Worm (Caenorhabditis elegans): ENCODE measurements around the gene rpl-26.

Gene rpl-26

DNA sequence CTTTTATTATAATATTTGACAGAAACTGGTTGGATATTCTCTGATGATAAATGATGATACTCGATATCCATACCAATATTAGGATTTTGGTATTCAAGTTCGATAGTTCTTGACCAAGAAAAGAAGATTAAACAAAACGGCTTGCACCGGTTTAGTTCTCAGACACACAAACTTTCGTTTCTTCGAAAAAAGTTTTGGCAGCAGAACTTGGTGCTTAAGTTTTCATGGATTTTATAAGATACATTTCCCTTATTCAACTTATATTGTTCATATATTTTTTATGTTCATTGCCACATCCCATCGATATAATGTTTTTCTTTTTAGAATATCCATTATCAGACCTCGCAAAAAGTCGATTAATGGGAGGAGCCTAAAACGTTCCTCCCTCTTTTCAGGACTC, 11.9 kb upstream of the rpl-26 start, which contains the start of gene aptf-4:
Gene aptf-4 (plus strand): TSS at position 301 of the 400 bp plus-strand sequence.
- TF ChIP-seq nhr-28 (tag; optimal IDR thresholded peaks at IDR 0.05) (no peak), zag-1 (tag; optimal IDR thresholded peaks at IDR 0.05) (no peak), aly-2 (tag; optimal IDR thresholded peaks at IDR 0.05) (no peak), sea-2 (GFP tag; optimal IDR thresholded peaks at IDR 0.05) (no peak), hmg-11 (tag; optimal IDR thresholded peaks at IDR 0.05) (no peak), nfya-1 (tag; optimal IDR thresholded peaks at IDR 0.05; ENCODE audit: insufficient read depth) (no peak), ztf-4 (tag; optimal IDR thresholded peaks at IDR 0.05) (no peak), egl-27 (tag; optimal IDR thresholded peaks at IDR 0.05) (no peak), unc-62 (GFP tag; optimal IDR thresholded peaks at IDR 0.05) (no peak), eor-1 (tag; optimal IDR thresholded peaks at IDR 0.05) (no peak), nhr-76 (tag; optimal IDR thresholded peaks at IDR 0.05) (no peak), ama-1 (optimal IDR thresholded peaks at IDR 0.05) (no peak), lin-15B (tag; optimal IDR thresholded peaks at IDR 0.05) (no peak), ceh-82 (tag; optimal IDR thresholded peaks at IDR 0.05) (no peak), fos-1 (tag; optimal IDR thresholded peaks at IDR 0.05) (no peak), skn-1 (tag; optimal IDR thresholded peaks at IDR 0.05) (no peak), snpc-4 (tag; optimal IDR thresholded peaks at IDR 0.05) (no peak), fkh-2 (tag; optimal IDR thresholded peaks at IDR 0.05) (no peak)

DNA sequence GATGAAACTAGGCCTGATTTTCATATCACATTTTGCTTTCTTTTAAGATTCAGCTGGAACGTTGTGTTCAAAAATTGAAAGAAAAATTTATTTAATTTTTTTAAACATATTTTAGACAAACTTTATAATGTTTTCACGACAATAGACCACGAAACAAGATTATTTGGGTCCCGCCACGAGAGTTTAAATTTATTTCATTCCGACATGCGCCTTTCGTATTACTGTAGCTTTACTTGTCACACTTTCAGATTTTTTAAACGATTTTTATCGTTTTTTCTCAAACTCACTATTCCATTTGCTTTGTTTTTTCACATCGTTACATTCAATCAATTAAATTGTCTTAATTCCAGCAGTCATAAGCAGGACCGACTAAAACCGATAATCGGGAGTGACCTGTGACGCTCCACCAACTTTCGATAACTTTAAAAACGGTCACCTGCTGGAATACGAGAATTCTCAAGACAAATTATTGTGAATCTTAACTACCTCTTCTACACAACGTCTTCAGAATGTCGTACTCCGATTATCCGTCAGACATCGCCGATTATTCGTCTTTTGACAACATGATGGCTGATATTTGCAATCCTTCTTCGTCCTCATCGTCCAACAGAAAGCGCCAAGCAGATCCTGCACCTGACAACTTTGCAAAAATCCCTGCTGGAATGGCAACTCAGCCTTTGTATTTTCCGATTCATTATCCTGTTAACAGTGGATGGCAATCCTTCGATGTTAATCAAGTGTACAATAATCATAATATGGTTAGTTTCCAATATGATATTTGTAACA, 8.6 kb upstream of the rpl-26 start, which contains the start of gene aptf-3:
Gene aptf-3 (plus strand): TSS at position 351 of the 786 bp plus-strand sequence.
- TF ChIP-seq tbx-2 (tag; optimal IDR thresholded peaks at IDR 0.05) (no peak), mdl-1 (tag; optimal IDR thresholded peaks at IDR 0.05) (no peak), elt-3 (tag; optimal IDR thresholded peaks at IDR 0.05) (no peak), nhr-23 (tag; optimal IDR thresholded peaks at IDR 0.05) (no peak), lsy-12 (tag; optimal IDR thresholded peaks at IDR 0.05) (no peak), nhr-28 (tag; optimal IDR thresholded peaks at IDR 0.05) (no peak), ceh-16 (tag; optimal IDR thresholded peaks at IDR 0.05) (no peak), zag-1 (tag; optimal IDR thresholded peaks at IDR 0.05) (no peak), R02D3.7 (tag; optimal IDR thresholded peaks at IDR 0.05) (no peak), daf-12 (tag; optimal IDR thresholded peaks at IDR 0.05) (no peak), ztf-11 (tag; optimal IDR thresholded peaks at IDR 0.05) (no peak), hmg-11 (tag; optimal IDR thresholded peaks at IDR 0.05) (no peak), nhr-76 (tag; optimal IDR thresholded peaks at IDR 0.05) (no peak), nhr-237 (tag; optimal IDR thresholded peaks at IDR 0.05) (no peak)

DNA sequence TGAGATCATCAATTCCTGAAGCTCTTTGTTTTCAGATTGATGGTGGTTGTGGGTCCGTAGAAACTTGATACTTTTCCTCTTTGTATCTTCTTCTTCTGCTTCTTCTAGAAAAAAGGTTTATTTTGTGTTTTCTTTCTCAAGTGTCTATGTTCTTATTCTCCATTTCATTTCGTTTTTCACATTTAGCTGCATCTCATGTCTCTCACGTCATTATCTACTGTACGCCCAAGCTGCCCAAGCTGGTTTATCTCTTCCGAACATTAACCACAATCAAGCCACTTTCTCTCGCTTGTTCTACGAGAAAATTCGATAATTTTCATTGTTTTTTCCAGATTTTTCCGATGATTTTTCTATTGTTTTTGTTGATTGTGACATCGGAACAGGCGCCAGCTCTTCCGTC, 3.4 kb upstream of the rpl-26 start, which contains the start of gene F28C6.5:
Gene F28C6.5 (plus strand): TSS at position 301 of the 400 bp plus-strand sequence.
- TF ChIP-seq nhr-76 (tag; optimal IDR thresholded peaks at IDR 0.05) (no peak), nhr-77 (tag; optimal IDR thresholded peaks at IDR 0.05) (no peak), fkh-10 (GFP tag; optimal IDR thresholded peaks at IDR 0.05) (no peak), ztf-4 (tag; optimal IDR thresholded peaks at IDR 0.05) (no peak), mdl-1 (tag; optimal IDR thresholded peaks at IDR 0.05) (no peak), elt-2 (tag; optimal IDR thresholded peaks at IDR 0.05) (no peak), zag-1 (tag; optimal IDR thresholded peaks at IDR 0.05) (no peak), elt-3 (tag; optimal IDR thresholded peaks at IDR 0.05) (no peak), mml-1 (tag; optimal IDR thresholded peaks at IDR 0.05) (no peak), hmg-11 (tag; optimal IDR thresholded peaks at IDR 0.05) (no peak), ceh-16 (tag; optimal IDR thresholded peaks at IDR 0.05) (no peak), daf-12 (tag; optimal IDR thresholded peaks at IDR 0.05) (no peak), ceh-28 (tag; optimal IDR thresholded peaks at IDR 0.05) (no peak), nfya-1 (tag; optimal IDR thresholded peaks at IDR 0.05; ENCODE audit: insufficient read depth) (no peak)

DNA sequence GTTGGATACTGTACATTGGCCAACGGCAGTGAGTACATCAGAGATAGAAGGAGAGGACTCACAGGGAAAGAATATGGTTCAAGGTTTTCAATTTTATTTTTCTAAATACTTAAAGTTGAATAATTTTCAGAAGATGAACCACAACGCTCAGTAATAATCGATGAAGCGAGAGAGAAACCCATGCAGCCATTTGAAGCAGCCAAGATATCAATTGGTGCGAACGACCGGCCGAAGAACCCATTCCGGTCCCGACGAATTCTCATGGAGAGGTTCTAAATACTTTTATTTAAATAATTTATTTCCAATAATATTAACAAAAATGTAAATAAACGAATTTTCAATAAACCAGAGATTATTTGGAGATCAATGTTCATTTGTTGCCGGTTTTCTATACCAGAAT, 2.4 kb upstream of the rpl-26 start, which contains the start of gene pigg-1:
Gene pigg-1 (minus strand): TSS at position 101 of the 400 bp plus-strand sequence.
- TF ChIP-seq ceh-82 (tag; optimal IDR thresholded peaks at IDR 0.05) (no peak), lin-15B (tag; optimal IDR thresholded peaks at IDR 0.05) (no peak), daf-12 (tag; optimal IDR thresholded peaks at IDR 0.05) (no peak), pha-4 (tag; optimal IDR thresholded peaks at IDR 0.05) (no peak), aly-2 (tag; optimal IDR thresholded peaks at IDR 0.05) (no peak), nfya-1 (tag; optimal IDR thresholded peaks at IDR 0.05; ENCODE audit: insufficient read depth) (no peak), skn-1 (tag; optimal IDR thresholded peaks at IDR 0.05) (no peak), eor-1 (tag; optimal IDR thresholded peaks at IDR 0.05) (no peak)
